Worm (Caenorhabditis elegans) whole organism, L3 larva: Measurements from ENCODE around the gene fbxc-25.
A peak's percentile ranks its signal among the peaks of the same experiment; 100 is the strongest.

Experiments used
- R02D3.7 ChIP-seq: fragments of 150-350 bp; optimal IDR thresholded peaks from 2 replicates; lab custom pipeline; 2014; ENCODE audit warnings: missing biosample characterization, missing genetic modification characterization
- ZK546.5 ChIP-seq: sonication (generic microtip); optimal IDR thresholded peaks from 2 replicates; lab custom pipeline; 2017; ENCODE audit warnings: missing biosample characterization, missing genetic modification characterization
- ceh-16 ChIP-seq: sonication (generic microtip); optimal IDR thresholded peaks from 2 replicates; lab custom pipeline; 2017; ENCODE audit warnings: missing biosample characterization, missing genetic modification characterization
- ceh-28 ChIP-seq: fragments of 150-350 bp; optimal IDR thresholded peaks from 2 replicates; lab custom pipeline; 2014; ENCODE audit warnings: missing biosample characterization, missing genetic modification reagents, missing genetic modification characterization
- fos-1 ChIP-seq: fragments of 150-350 bp; optimal IDR thresholded peaks from 2 replicates; lab custom pipeline; 2014; ENCODE audit warnings: missing biosample characterization, missing genetic modification characterization
- jun-1 ChIP-seq: fragments of 150-350 bp; optimal IDR thresholded peaks from 2 replicates; lab custom pipeline; 2014; ENCODE audit warnings: missing biosample characterization, missing genetic modification reagents, missing genetic modification characterization
- nhr-237 ChIP-seq: fragments of 150-350 bp; optimal IDR thresholded peaks from 2 replicates; lab custom pipeline; 2014; ENCODE audit warnings: missing biosample characterization, missing genetic modification characterization
- nhr-28 ChIP-seq: fragments of 150-350 bp; optimal IDR thresholded peaks from 2 replicates; lab custom pipeline; 2014; ENCODE audit warnings: missing biosample characterization, missing genetic modification characterization
- pha-4 ChIP-seq: fragments of 150-350 bp; optimal IDR thresholded peaks from 2 replicates; lab custom pipeline; 2014; ENCODE audit warnings: missing biosample characterization, missing genetic modification reagents, missing genetic modification characterization
- sea-2 ChIP-seq: fragments of 150-350 bp; sonication (generic microtip); optimal IDR thresholded peaks from 4 replicates; lab custom pipeline; 2014; ENCODE audit warnings: missing biosample characterization, missing genetic modification reagents, missing genetic modification characterization
- snpc-4 ChIP-seq: fragments of 150-350 bp; optimal IDR thresholded peaks from 2 replicates; lab custom pipeline; 2014; ENCODE audit warnings: missing biosample characterization, missing genetic modification characterization
- unc-62 ChIP-seq: fragments of 150-350 bp; sonication (generic microtip); optimal IDR thresholded peaks from 4 replicates; lab custom pipeline; 2014; ENCODE audit warnings: missing biosample characterization, missing genetic modification reagents, missing genetic modification characterization
- ztf-11 ChIP-seq: fragments of 150-350 bp; optimal IDR thresholded peaks from 2 replicates; lab custom pipeline; 2014; ENCODE audit warnings: missing biosample characterization, missing genetic modification characterization
- ztf-4 ChIP-seq: fragments of 150-350 bp; optimal IDR thresholded peaks from 2 replicates; lab custom pipeline; 2014; ENCODE audit warnings: missing biosample characterization, missing genetic modification characterization

- TF ChIP-seq ztf-4, result no peak
- no peak for TF ChIP-seq nhr-237 (tag; lab: Kevin White, UChicago)
- no peak for TF ChIP-seq nhr-28
- no peak for TF ChIP-seq ztf-11
- TF ChIP-seq unc-62, result no peak
- no peak for TF ChIP-seq sea-2 (GFP tag; lab: Kevin White, UChicago)
- TF ChIP-seq fos-1, result no peak
- TF ChIP-seq jun-1 (tag; lab: Kevin White, UChicago), result no peak
- no peak for TF ChIP-seq R02D3.7
- no peak for TF ChIP-seq ZK546.5 (tag; lab: Kevin White, UChicago)
- TF ChIP-seq ceh-28 (tag; lab: Kevin White, UChicago), result no peak
- no peak for TF ChIP-seq pha-4 (tag; lab: Kevin White, UChicago)
- TF ChIP-seq ceh-16 (tag; lab: Kevin White, UChicago), result peak; percentile 16
- no peak for TF ChIP-seq snpc-4 (tag; lab: Kevin White, UChicago)
Measured at ce11 chrII:2340974-2341373, 44.9 kb upstream of the fbxc-25 start.
